Fruit fly (Drosophila melanogaster) whole organism, prepupa: ENCODE results near the gene CG17139.

Source experiments
- CG4318 ChIP-seq: fragments of 200-800 bp; sonication (Bioruptor generic); optimal IDR thresholded peaks from 3 replicates; lab custom pipeline; 2017; ENCODE audit warnings: missing biosample characterization, mild to moderate bottlenecking, missing genetic modification characterization
- Hr39 ChIP-seq: fragments of 200-800 bp; sonication (Bioruptor generic); optimal IDR thresholded peaks from 2 replicates; lab custom pipeline; 2016; ENCODE audit warnings: missing biosample characterization, missing genetic modification characterization
- Sox102F ChIP-seq: fragments of 200-800 bp; sonication (Bioruptor generic); optimal IDR thresholded peaks from 2 replicates; lab custom pipeline; 2016; ENCODE audit warnings: missing biosample characterization, mild to moderate bottlenecking, missing genetic modification characterization
- Sox14 ChIP-seq: fragments of 200-800 bp; sonication (Bioruptor generic); optimal IDR thresholded peaks from 3 replicates; lab custom pipeline; 2016; ENCODE audit warnings: missing biosample characterization, missing genetic modification characterization
- Sox15 ChIP-seq: fragments of 200-800 bp; sonication (Bioruptor generic); optimal IDR thresholded peaks from 3 replicates; lab custom pipeline; 2016; ENCODE audit warnings: missing biosample characterization, missing genetic modification characterization
- acj6 ChIP-seq: fragments of 200-800 bp; sonication (Bioruptor generic); optimal IDR thresholded peaks from 3 replicates; lab custom pipeline; 2016; ENCODE audit warnings: missing biosample characterization, missing genetic modification characterization

- TF ChIP-seq acj6 (GFP tag; lab: Kevin White, UChicago) (no peak), Hr39 (GFP tag; lab: Kevin White, UChicago) (no peak), Sox14 (no peak), Sox15 (no peak), Sox102F (GFP tag; lab: Kevin White, UChicago) (no peak), CG4318 (no peak)
Observed at dm6 chr2L:10846944-10847343, 1.5 kb upstream of the CG17139 start, which contains the start of gene Porin2.
